Fruit fly (Drosophila melanogaster): ENCODE results near the gene CG46525.

Gene CG46525

dm6 chr3L:17433555-17433954, 41.5 kb upstream of the CG46525 start, which contains the start of the genes Coq4 and CG32176 (continued):
- TF ChIP-seq Oli (tag; optimal IDR thresholded peaks at IDR 0.05) (peak; percentile 97), Doc2 (GFP tag; IDR thresholded peaks at IDR 0.05) (peak; percentile 95), CG15479 (GFP tag; optimal IDR thresholded peaks at IDR 0.05) (peak; percentile 7), stwl (tag; optimal IDR thresholded peaks at IDR 0.05) (peak; percentile 78), Ravus (GFP tag; IDR thresholded peaks at IDR 0.05) (peak; percentile 94), trh (GFP tag; optimal IDR thresholded peaks at IDR 0.05) (peak; percentile 98), chn (GFP tag; optimal IDR thresholded peaks at IDR 0.05) (peak; percentile 99), CG9876 (GFP tag; optimal IDR thresholded peaks at IDR 0.05) (peak; percentile 97), CG11456 (GFP tag; IDR thresholded peaks at IDR 0.05) (peak; percentile 98), CG8944 (GFP tag; optimal IDR thresholded peaks at IDR 0.05) (peak; percentile 99), Hmx (GFP tag; optimal IDR thresholded peaks at IDR 0.05) (peak; percentile 95), CG10321 (GFP tag; IDR thresholded peaks at IDR 0.05) (peak; percentile 78), CG3281 (GFP tag; optimal IDR thresholded peaks at IDR 0.05) (peak; percentile 97), peb (GFP tag; IDR thresholded peaks at IDR 0.05) (peak; percentile 96), Sry-β (GFP tag; optimal IDR thresholded peaks at IDR 0.05) (peak; percentile 65), CG9797 (GFP tag; optimal IDR thresholded peaks at IDR 0.05) (no peak), ac (GFP tag; optimal IDR thresholded peaks at IDR 0.05) (peak; percentile 88), Sox100B (GFP tag; optimal IDR thresholded peaks at IDR 0.05) (peak; percentile 93), fd64A (GFP tag; optimal IDR thresholded peaks at IDR 0.05) (peak; percentile 91), unc-4 (GFP tag; IDR thresholded peaks at IDR 0.05; ENCODE audit: partially characterized antibody) (peak; percentile 55; the same call in 1 of the 2 replicates), wdn (GFP tag; IDR thresholded peaks at IDR 0.05) (peak; percentile 98), CG11560 (tag; IDR thresholded peaks at IDR 0.05) (peak; percentile 89), D (optimal IDR thresholded peaks at IDR 0.05) (no peak), D (GFP tag; optimal IDR thresholded peaks at IDR 0.05) (peak; percentile 96), oc (tag; optimal IDR thresholded peaks at IDR 0.05) (peak; percentile 98), CG4424 (GFP tag; optimal IDR thresholded peaks at IDR 0.05) (peak; percentile 99), MBD-R2 (GFP tag; IDR thresholded peaks at IDR 0.05) (peak; percentile 99), CG12391 (tag; optimal IDR thresholded peaks at IDR 0.05) (peak; percentile 99), otp (GFP tag; IDR thresholded peaks at IDR 0.05) (peak; percentile 98), knrl (GFP tag; IDR thresholded peaks at IDR 0.05; ENCODE audit: partially characterized antibody) (peak; percentile 71), CG4328 (GFP tag; optimal IDR thresholded peaks at IDR 0.05) (peak; percentile 95), ara (GFP tag; IDR thresholded peaks at IDR 0.05) (peak; percentile 96), Myb (GFP tag; optimal IDR thresholded peaks at IDR 0.05) (peak; percentile 88), hb (GFP tag; IDR thresholded peaks at IDR 0.05; ENCODE audit: partially characterized antibody) (peak; percentile 44; the same call in 1 of the 3 replicates), Rx (GFP tag; IDR thresholded peaks at IDR 0.05) (peak; percentile 97), shn (GFP tag; optimal IDR thresholded peaks at IDR 0.05) (peak; percentile 99), CG7839 (tag; optimal IDR thresholded peaks at IDR 0.05) (peak; percentile 98), Hmr (GFP tag; optimal IDR thresholded peaks at IDR 0.05) (peak; percentile 97), Fer1 (GFP tag; optimal IDR thresholded peaks at IDR 0.05) (peak; percentile 97), Gsc (GFP tag; IDR thresholded peaks at IDR 0.05) (peak; percentile 93), CHES-1-like (GFP tag; optimal IDR thresholded peaks at IDR 0.05) (peak; percentile 98), CG12769 (tag; optimal IDR thresholded peaks at IDR 0.05) (peak; percentile 99), zfh1 (GFP tag; IDR thresholded peaks at IDR 0.05) (peak; percentile 99), sna (GFP tag; IDR thresholded peaks at IDR 0.05; ENCODE audit: partially characterized antibody) (peak; percentile 70), cas (GFP tag; IDR thresholded peaks at IDR 0.05) (peak; percentile 95), Mes4 (GFP tag; optimal IDR thresholded peaks at IDR 0.05) (peak; percentile 96), ato (GFP tag; IDR thresholded peaks at IDR 0.05; ENCODE audit: partially characterized antibody) (peak; percentile 48), CG8359 (GFP tag; optimal IDR thresholded peaks at IDR 0.05; ENCODE audit: borderline replicate concordance) (peak; percentile 90), tio (GFP tag; optimal IDR thresholded peaks at IDR 0.05) (peak; percentile 98), HmgD (GFP tag; optimal IDR thresholded peaks at IDR 0.05) (peak; percentile 96), tna (GFP tag; IDR thresholded peaks at IDR 0.05; ENCODE audit: partially characterized antibody) (0 out of 2 replicates have a peak, but pooled peaks have one; percentile 45)
